Fruit fly (Drosophila melanogaster): ENCODE results near the gene CG32100.

CG32100 gene

dm6 chr3L:12271195-12271618 lies 3.9 kb downstream of the CG32100 start, which contains the start of gene Pbgs (continued):
- TF ChIP-seq HHEX (GFP tag; optimal IDR thresholded peaks at IDR 0.05) (peak; percentile 59), Adf1 (GFP tag; IDR thresholded peaks at IDR 0.05) (no peak), CG17359 (tag; optimal IDR thresholded peaks at IDR 0.05) (peak; percentile 59), CG12744 (GFP tag; optimal IDR thresholded peaks at IDR 0.05) (no peak), jing (GFP tag; optimal IDR thresholded peaks at IDR 0.05) (no peak), exex (tag; optimal IDR thresholded peaks at IDR 0.05) (peak; percentile 37), pzg (GFP tag; optimal IDR thresholded peaks at IDR 0.05) (peak; percentile 43), rib (GFP tag; IDR thresholded peaks at IDR 0.05) (no peak), CG9609 (GFP tag; optimal IDR thresholded peaks at IDR 0.05) (no peak), HmgD (GFP tag; optimal IDR thresholded peaks at IDR 0.05) (no peak), CG11093 (GFP tag; IDR thresholded peaks at IDR 0.05) (no peak), CG5953 (GFP tag; IDR thresholded peaks at IDR 0.05) (no peak), jumu (GFP tag; optimal IDR thresholded peaks at IDR 0.05) (no peak), cwo (GFP tag; optimal IDR thresholded peaks at IDR 0.05) (peak; percentile 6), CG34422 (GFP tag; IDR thresholded peaks at IDR 0.05) (peak; percentile 48; the same call in 1 of the 3 replicates), bsh (GFP tag; optimal IDR thresholded peaks at IDR 0.05) (peak in 1 of 2 experiments; percentile 30), ash1 (GFP tag; optimal IDR thresholded peaks at IDR 0.05) (no peak), crol (GFP tag; IDR thresholded peaks at IDR 0.05) (no peak), CG31365 (tag; optimal IDR thresholded peaks at IDR 0.05) (no peak), CG1602 (GFP tag; optimal IDR thresholded peaks at IDR 0.05) (no peak), sr (GFP tag; IDR thresholded peaks at IDR 0.05) (no peak), CG9932 (GFP tag; IDR thresholded peaks at IDR 0.05) (peak; percentile 52), Camta (GFP tag; optimal IDR thresholded peaks at IDR 0.05) (no peak), zf30C (GFP tag; optimal IDR thresholded peaks at IDR 0.05) (no peak), lbe (GFP tag; optimal IDR thresholded peaks at IDR 0.05) (peak; percentile 38), fu2 (GFP tag; optimal IDR thresholded peaks at IDR 0.05) (no peak), Xbp1 (GFP tag; optimal IDR thresholded peaks at IDR 0.05) (peak; percentile 4), CG2199 (GFP tag; IDR thresholded peaks at IDR 0.05) (0 out of 3 replicates have a peak, but pooled peaks have one; percentile 44), Max (GFP tag; optimal IDR thresholded peaks at IDR 0.05) (no peak), zen (tag; optimal IDR thresholded peaks at IDR 0.05) (peak; percentile 59), slou (GFP tag; optimal IDR thresholded peaks at IDR 0.05) (no peak), Fer3 (tag; optimal IDR thresholded peaks at IDR 0.05) (peak; percentile 70), stwl (tag; optimal IDR thresholded peaks at IDR 0.05) (peak; percentile 29), ara (GFP tag; IDR thresholded peaks at IDR 0.05) (no peak), GATAe (GFP tag; conservative IDR thresholded peaks at IDR 0.05) (no peak), ind (GFP tag; optimal IDR thresholded peaks at IDR 0.05) (peak; percentile 19), dpn (GFP tag; optimal IDR thresholded peaks at IDR 0.05) (no peak), CG12942 (GFP tag; optimal IDR thresholded peaks at IDR 0.05) (no peak), Blimp-1 (GFP tag; optimal IDR thresholded peaks at IDR 0.05) (peak; percentile 59), CG31441 (GFP tag; IDR thresholded peaks at IDR 0.05) (peak; percentile 68), nmo (GFP tag; optimal IDR thresholded peaks at IDR 0.05) (peak; percentile 69), Hr51 (GFP tag; optimal IDR thresholded peaks at IDR 0.05) (peak in 1 of 2 experiments; percentile 29), bbx (GFP tag; IDR thresholded peaks at IDR 0.05; ENCODE audit: partially characterized antibody) (0 out of 2 replicates have a peak, but pooled peaks have one; percentile 23), pfk (GFP tag; optimal IDR thresholded peaks at IDR 0.05) (no peak), ken (GFP tag; IDR thresholded peaks at IDR 0.05) (peak; percentile 46; the same call in 1 of the 3 replicates), zfh1 (GFP tag; IDR thresholded peaks at IDR 0.05) (peak; percentile 40; the same call in 1 of the 3 replicates), unpg (GFP tag; optimal IDR thresholded peaks at IDR 0.05) (peak; percentile 66), ttk (GFP tag; IDR thresholded peaks at IDR 0.05) (peak; percentile 34; the same call in 1 of the 2 replicates), Chrac-16 (GFP tag; optimal IDR thresholded peaks at IDR 0.05) (no peak), CG4617 (GFP tag; optimal IDR thresholded peaks at IDR 0.05; ENCODE audit: borderline replicate concordance) (peak; percentile 53), seq (GFP tag; IDR thresholded peaks at IDR 0.05) (no peak)

Data from whole organism, embryonic.